Worm (Caenorhabditis elegans): Measurements from ENCODE around the gene mig-18.
A peak's percentile ranks its signal among the peaks of the same experiment; 100 is the strongest.

The mig-18 gene

DNA sequence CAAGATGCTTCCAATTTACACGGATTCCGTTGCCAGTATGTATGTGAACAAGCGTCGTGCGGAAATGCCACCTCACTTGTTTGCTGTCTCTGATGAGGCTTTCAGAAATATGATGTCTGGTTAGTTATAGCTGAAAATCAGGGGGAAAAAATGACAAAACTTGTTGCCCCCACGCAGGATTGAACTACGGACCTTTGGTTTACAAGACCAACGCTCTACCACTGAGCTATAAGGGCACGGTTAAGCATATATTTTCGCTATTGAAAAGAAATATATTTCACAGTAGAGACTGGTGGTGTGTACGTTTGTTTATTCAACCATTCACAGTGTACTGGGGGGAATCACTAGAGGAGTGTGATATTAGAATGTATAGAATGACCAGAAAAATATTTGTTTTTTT lies 8.2 kb downstream of the mig-18 start:
- TF ChIP-seq sea-2 (GFP tag; optimal IDR thresholded peaks at IDR 0.05): no peak
- TF ChIP-seq ztf-4 (tag; optimal IDR thresholded peaks at IDR 0.05): no peak
- TF ChIP-seq egl-27 (tag; optimal IDR thresholded peaks at IDR 0.05): no peak
- no peak for TF ChIP-seq nfya-1 (tag; optimal IDR thresholded peaks at IDR 0.05; ENCODE audit: insufficient read depth)
- no peak for TF ChIP-seq jun-1 (tag; optimal IDR thresholded peaks at IDR 0.05)
- TF ChIP-seq ceh-16 (tag; optimal IDR thresholded peaks at IDR 0.05): no peak
- no peak for TF ChIP-seq nhr-77 (tag; optimal IDR thresholded peaks at IDR 0.05)
- TF ChIP-seq ama-1 (optimal IDR thresholded peaks at IDR 0.05): no peak
- no peak for TF ChIP-seq unc-62 (GFP tag; optimal IDR thresholded peaks at IDR 0.05)
- no peak for TF ChIP-seq ztf-11 (tag; optimal IDR thresholded peaks at IDR 0.05)
- TF ChIP-seq zag-1 (tag; optimal IDR thresholded peaks at IDR 0.05): no peak
- no peak for TF ChIP-seq skn-1 (tag; optimal IDR thresholded peaks at IDR 0.05)
- TF ChIP-seq mml-1 (tag; optimal IDR thresholded peaks at IDR 0.05): no peak
- no peak for TF ChIP-seq egl-5 (tag; optimal IDR thresholded peaks at IDR 0.05)
- TF ChIP-seq nhr-28 (tag; optimal IDR thresholded peaks at IDR 0.05): no peak
- TF ChIP-seq nhr-43 (tag; optimal IDR thresholded peaks at IDR 0.05; ENCODE audit: poor library complexity, severe bottlenecking): no peak
- no peak for TF ChIP-seq ZK546.5 (tag; optimal IDR thresholded peaks at IDR 0.05)
- no peak for TF ChIP-seq tbx-2 (tag; optimal IDR thresholded peaks at IDR 0.05)

- TF ChIP-seq elt-3 (tag; optimal IDR thresholded peaks at IDR 0.05) (no peak), lin-15B (tag; optimal IDR thresholded peaks at IDR 0.05) (no peak), daf-12 (tag; optimal IDR thresholded peaks at IDR 0.05) (no peak), skn-1 (tag; optimal IDR thresholded peaks at IDR 0.05) (no peak), fkh-10 (GFP tag; optimal IDR thresholded peaks at IDR 0.05) (no peak), mml-1 (tag; optimal IDR thresholded peaks at IDR 0.05) (no peak), ztf-11 (tag; optimal IDR thresholded peaks at IDR 0.05) (no peak), eor-1 (tag; optimal IDR thresholded peaks at IDR 0.05) (no peak), aly-2 (tag; optimal IDR thresholded peaks at IDR 0.05) (no peak), lin-39 (tag; optimal IDR thresholded peaks at IDR 0.05) (no peak), elt-2 (tag; optimal IDR thresholded peaks at IDR 0.05) (no peak), egl-27 (tag; optimal IDR thresholded peaks at IDR 0.05) (no peak), pha-4 (tag; optimal IDR thresholded peaks at IDR 0.05) (no peak), tbx-2 (tag; optimal IDR thresholded peaks at IDR 0.05) (no peak), mdl-1 (tag; optimal IDR thresholded peaks at IDR 0.05) (no peak), nhr-43 (tag; optimal IDR thresholded peaks at IDR 0.05; ENCODE audit: poor library complexity, severe bottlenecking) (no peak), snpc-4 (tag; optimal IDR thresholded peaks at IDR 0.05) (no peak)
These were observed 15.9 kb downstream of the mig-18 start for ce11 chrIII:13418975-13419374.

- TF ChIP-seq lin-15B (tag; optimal IDR thresholded peaks at IDR 0.05): peak; percentile 81
- peak in 1 of 3 experiments; percentile 6 for TF ChIP-seq elt-3 (tag; optimal IDR thresholded peaks at IDR 0.05)
- peak; percentile 70 for TF ChIP-seq pqm-1 (tag; optimal IDR thresholded peaks at IDR 0.05)
- no peak for TF ChIP-seq lin-39 (tag; optimal IDR thresholded peaks at IDR 0.05)
- peak; percentile 54 for TF ChIP-seq nhr-25 (tag; optimal IDR thresholded peaks at IDR 0.05)
- TF ChIP-seq nhr-23 (tag; optimal IDR thresholded peaks at IDR 0.05): peak; percentile 82
- peak; percentile 71 for TF ChIP-seq ceh-28 (tag; optimal IDR thresholded peaks at IDR 0.05)
- no peak for TF ChIP-seq nhr-77 (tag; optimal IDR thresholded peaks at IDR 0.05)
- no peak for TF ChIP-seq ZK546.5 (tag; optimal IDR thresholded peaks at IDR 0.05)
- no peak for TF ChIP-seq egl-27 (tag; optimal IDR thresholded peaks at IDR 0.05)
- TF ChIP-seq nfya-1 (tag; optimal IDR thresholded peaks at IDR 0.05; ENCODE audit: insufficient read depth): peak; percentile 70
- TF ChIP-seq pha-4 (tag; optimal IDR thresholded peaks at IDR 0.05): peak; percentile 79
- TF ChIP-seq skn-1 (tag; optimal IDR thresholded peaks at IDR 0.05): peak; percentile 29
These were observed 20.4 kb downstream of the mig-18 start, which contains the start of gene exo-1 for ce11 chrIII:13423414-13423813. TSS of gene exo-1 (plus strand) at chrIII:13423514.

DNA sequence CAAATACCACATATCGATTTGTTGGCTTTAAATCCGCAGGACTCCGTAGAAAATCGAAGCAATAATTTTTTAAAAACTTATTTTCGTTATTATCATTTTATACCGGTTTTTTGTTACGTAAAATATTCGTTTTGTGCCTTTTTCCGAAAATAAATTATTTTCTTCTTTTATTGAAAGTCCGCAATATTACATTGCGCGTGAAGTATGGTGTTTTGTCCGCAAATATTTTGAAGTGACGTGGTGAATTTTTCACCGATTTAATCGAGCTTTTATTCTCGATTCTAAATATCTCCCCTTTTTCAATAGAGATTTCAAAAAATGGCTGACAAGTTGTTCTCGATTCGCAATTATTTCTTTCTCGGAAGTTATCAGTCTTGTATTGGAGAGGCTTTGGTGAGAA lies 23.0 kb downstream of the mig-18 start, which contains the start of gene cope-1:
cope-1 (plus strand) TSS at position 229 of the 400 bp plus-strand sequence.
- peak; percentile 46 for TF ChIP-seq nfya-1 (tag; optimal IDR thresholded peaks at IDR 0.05; ENCODE audit: insufficient read depth)
- no peak for TF ChIP-seq zag-1 (tag; optimal IDR thresholded peaks at IDR 0.05)
- TF ChIP-seq fkh-2 (tag; optimal IDR thresholded peaks at IDR 0.05): no peak
- peak; percentile 67 for TF ChIP-seq hmg-11 (tag; optimal IDR thresholded peaks at IDR 0.05)
- TF ChIP-seq lin-39 (tag; optimal IDR thresholded peaks at IDR 0.05): no peak
- no peak for TF ChIP-seq nhr-12 (tag; optimal IDR thresholded peaks at IDR 0.05)
- peak; percentile 28 for TF ChIP-seq lin-15B (tag; optimal IDR thresholded peaks at IDR 0.05)
- no peak for TF ChIP-seq elt-2 (tag; optimal IDR thresholded peaks at IDR 0.05)
- no peak for TF ChIP-seq snpc-4 (tag; optimal IDR thresholded peaks at IDR 0.05)
- TF ChIP-seq nhr-25 (tag; optimal IDR thresholded peaks at IDR 0.05): no peak
- no peak for TF ChIP-seq nhr-23 (tag; optimal IDR thresholded peaks at IDR 0.05)
